Worm (Caenorhabditis elegans) whole organism, mixed stage, embryonic: ENCODE measurements around the gene tre-4.

ENCODE experiments used
- blmp-1 ChIP-seq: fragments of 150-350 bp; optimal IDR thresholded peaks from 2 replicates; lab custom pipeline; 2014; ENCODE audit warnings: missing biosample characterization, missing genetic modification characterization
- lsy-2 ChIP-seq: fragments of 150-350 bp; optimal IDR thresholded peaks from 2 replicates; lab custom pipeline; 2014; ENCODE audit warnings: missing biosample characterization, missing genetic modification characterization
- mep-1 ChIP-seq: fragments of 150-350 bp; optimal IDR thresholded peaks from 2 replicates; lab custom pipeline; 2017; ENCODE audit warnings: missing biosample characterization, missing genetic modification reagents, missing genetic modification characterization, inconsistent platforms
- nhr-237 ChIP-seq: fragments of 150-350 bp; optimal IDR thresholded peaks from 2 replicates; lab custom pipeline; 2014; ENCODE audit warnings: missing biosample characterization, missing genetic modification characterization
- nhr-28 ChIP-seq: fragments of 150-350 bp; optimal IDR thresholded peaks from 2 replicates; lab custom pipeline; 2014; ENCODE audit warnings: missing biosample characterization, missing genetic modification characterization
- snpc-4 ChIP-seq: fragments of 150-350 bp; optimal IDR thresholded peaks from 2 replicates; lab custom pipeline; 2014; ENCODE audit warnings: missing biosample characterization, missing genetic modification characterization
- tbx-8 ChIP-seq: fragments of 200-800 bp; sonication (Bioruptor generic); optimal IDR thresholded peaks from 2 replicates; lab custom pipeline; 2018; ENCODE audit warnings: mild to moderate bottlenecking, missing genetic modification characterization, moderate library complexity, missing compliant biosample characterization
- unc-62 ChIP-seq: fragments of 150-350 bp; optimal IDR thresholded peaks from 2 replicates; lab custom pipeline; 2014; ENCODE audit warnings: missing biosample characterization, missing genetic modification reagents, missing genetic modification characterization
- zip-8 ChIP-seq: fragments of 150-350 bp; optimal IDR thresholded peaks from 2 replicates; lab custom pipeline; 2014; ENCODE audit warnings: missing biosample characterization, missing genetic modification characterization
- ztf-11 ChIP-seq: fragments of 150-350 bp; optimal IDR thresholded peaks from 2 replicates; lab custom pipeline; 2014; ENCODE audit warnings: missing biosample characterization, missing genetic modification characterization

ce11 chrX:13506493-13506892, 34.5 kb downstream of the tre-4 start:
- no peak for TF ChIP-seq nhr-237 (tag; lab: Kevin White, UChicago)
- no peak for TF ChIP-seq unc-62 (GFP tag; lab: Kevin White, UChicago)
- no peak for TF ChIP-seq lsy-2 (tag; lab: Kevin White, UChicago)
- TF ChIP-seq ztf-11 (tag; lab: Kevin White, UChicago), result no peak
- no peak for TF ChIP-seq tbx-8 (GFP tag; lab: Kevin White, UChicago)
- TF ChIP-seq mep-1 (tag; lab: Kevin White, UChicago), result no peak
- TF ChIP-seq zip-8, result no peak
- TF ChIP-seq blmp-1, result no peak
- no peak for TF ChIP-seq nhr-28
- TF ChIP-seq snpc-4, result no peak
